Worm (Caenorhabditis elegans): Measurements from ENCODE around the gene K08D8.6.
A peak's percentile ranks its signal among the peaks of the same experiment; 100 is the strongest.

Gene K08D8.6

DNA sequence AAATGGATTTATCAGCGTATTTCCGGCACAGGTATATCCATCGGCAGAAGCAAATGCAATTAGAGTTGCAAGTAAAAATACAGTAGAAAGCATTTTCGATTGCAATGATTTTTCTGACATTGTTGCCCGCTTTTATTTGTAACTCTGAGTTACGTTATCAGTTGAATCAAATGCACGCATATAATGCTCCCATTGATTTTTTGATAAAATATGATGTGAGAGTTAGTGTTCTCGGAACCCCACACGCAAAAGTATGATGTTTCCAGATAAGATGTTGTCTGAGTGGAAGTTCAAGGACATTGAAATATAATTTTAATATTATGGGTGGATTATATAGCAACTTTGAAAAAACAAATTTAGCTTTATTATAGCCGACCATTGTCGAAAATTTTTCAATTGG is 21.7 kb upstream of the K08D8.6 start, which contains the start of gene K08D8.5:
Gene K08D8.5, minus strand, starts transcription at position 140 of the 400 bp plus-strand sequence.
- TF ChIP-seq jun-1 (tag; optimal IDR thresholded peaks at IDR 0.05) (no peak), pag-3 (tag; optimal IDR thresholded peaks at IDR 0.05; ENCODE audit: borderline replicate concordance, insufficient read depth) (no peak), elt-2 (tag; optimal IDR thresholded peaks at IDR 0.05) (peak; percentile 84)

DNA sequence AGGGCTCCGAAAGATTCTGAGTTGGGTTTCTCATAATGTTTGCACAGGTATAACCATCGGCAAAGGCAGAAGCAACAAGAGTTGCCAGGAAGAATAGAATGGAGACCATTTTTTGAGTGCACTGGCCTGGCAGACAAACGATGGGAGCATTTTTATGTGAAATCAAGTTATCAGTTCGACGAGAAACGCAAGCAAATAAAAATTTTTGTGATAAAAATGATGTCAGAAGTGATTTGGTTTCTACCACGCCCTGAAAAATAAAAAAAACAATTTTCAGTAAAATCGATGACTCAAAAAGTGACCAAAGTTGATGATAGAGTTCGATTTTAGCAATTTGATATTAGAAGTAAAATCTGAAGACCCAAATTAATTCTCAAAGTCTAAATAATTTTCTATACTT is 19.6 kb upstream of the K08D8.6 start, which contains the start of gene K08D8.4:
Gene K08D8.4, minus strand, starts transcription at position 128 of the 400 bp plus-strand sequence.
- no peak for TF ChIP-seq fkh-8 (tag; optimal IDR thresholded peaks at IDR 0.05)
- peak; percentile 58 for TF ChIP-seq elt-2 (tag; optimal IDR thresholded peaks at IDR 0.05)

DNA sequence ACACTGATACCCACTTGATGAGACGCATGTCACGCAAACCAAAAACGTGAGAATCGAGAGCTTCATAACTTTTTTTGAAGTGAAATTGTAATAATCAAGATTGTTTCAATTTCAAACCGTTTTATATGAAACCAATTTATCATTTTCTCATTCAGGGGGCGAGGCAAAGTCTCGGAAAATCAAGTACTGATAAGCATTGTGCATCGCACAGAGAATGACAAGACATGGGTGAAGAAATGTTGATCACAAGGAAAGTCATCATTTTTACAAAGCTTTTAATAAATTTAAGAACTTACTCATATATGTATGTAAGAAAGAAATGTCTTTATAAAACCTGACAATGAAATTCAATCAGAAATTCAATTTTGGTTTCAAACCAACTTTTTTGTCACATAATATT is 16.2 kb upstream of the K08D8.6 start, which contains the start of gene K08D8.3:
Gene K08D8.3, minus strand, starts transcription at position 131 of the 400 bp plus-strand sequence.
- TF ChIP-seq nhr-20 (tag; optimal IDR thresholded peaks at IDR 0.05) = peak; percentile 11
- TF ChIP-seq elt-2 (tag; optimal IDR thresholded peaks at IDR 0.05) = peak; percentile 86
- TF ChIP-seq egl-13 (tag; optimal IDR thresholded peaks at IDR 0.05) = no peak
- peak in 1 of 2 experiments; percentile 16 for TF ChIP-seq lin-35 (GFP tag; optimal IDR thresholded peaks at IDR 0.05)

- TF ChIP-seq ceh-8 (GFP tag; optimal IDR thresholded peaks at IDR 0.05) (no peak), rnt-1 (tag; optimal IDR thresholded peaks at IDR 0.05) (no peak), ets-5 (GFP tag; IDR thresholded peaks at IDR 0.05) (no peak), dpl-1 (GFP tag; optimal IDR thresholded peaks at IDR 0.05) (no peak), ama-1 (optimal IDR thresholded peaks at IDR 0.05) (no peak), ceh-88 (GFP tag; IDR thresholded peaks at IDR 0.05) (no peak), tlp-1 (tag; optimal IDR thresholded peaks at IDR 0.05) (no peak), snu-23 (GFP tag; optimal IDR thresholded peaks at IDR 0.05) (no peak), lin-14 (GFP tag; optimal IDR thresholded peaks at IDR 0.05) (no peak), lin-15B (tag; optimal IDR thresholded peaks at IDR 0.05) (no peak), lsy-2 (tag; optimal IDR thresholded peaks at IDR 0.05) (no peak), sox-4 (tag; optimal IDR thresholded peaks at IDR 0.05) (no peak)
Measured at ce11 chrIV:12903687-12904086, 13.4 kb upstream of the K08D8.6 start.

ce11 chrIV:12902430-12903110 is 12.3 kb upstream of the K08D8.6 start, which contains the start of gene K08D8.2:
TSS of gene K08D8.2 (plus strand) at chrIV:12903060.
- TF ChIP-seq elt-2 (tag; optimal IDR thresholded peaks at IDR 0.05) (peak; percentile 49), ceh-90 (tag; optimal IDR thresholded peaks at IDR 0.05) (no peak), alr-1 (tag; optimal IDR thresholded peaks at IDR 0.05; ENCODE audit: borderline replicate concordance) (no peak)

- peak in 1 of 2 experiments; percentile 15 for TF ChIP-seq lin-35 (GFP tag; optimal IDR thresholded peaks at IDR 0.05)
- no peak for TF ChIP-seq unc-62 (GFP tag; optimal IDR thresholded peaks at IDR 0.05)
- TF ChIP-seq blmp-1 (tag; optimal IDR thresholded peaks at IDR 0.05) = no peak
- TF ChIP-seq xbp-1 (tag; optimal IDR thresholded peaks at IDR 0.05) = no peak
- no peak for TF ChIP-seq sox-4 (tag; optimal IDR thresholded peaks at IDR 0.05)
- TF ChIP-seq elt-2 (tag; optimal IDR thresholded peaks at IDR 0.05) = peak; percentile 83
- TF ChIP-seq nhr-19 (GFP tag; conservative IDR thresholded peaks at IDR 0.05) = no peak
- no peak for TF ChIP-seq efl-1 (optimal IDR thresholded peaks at IDR 0.05)
- no peak for TF ChIP-seq efl-1 (GFP tag; optimal IDR thresholded peaks at IDR 0.05 in 1 of 2)
- no peak for TF ChIP-seq ces-1 (GFP tag; optimal IDR thresholded peaks at IDR 0.05)
- TF ChIP-seq ceh-63 (GFP tag; optimal IDR thresholded peaks at IDR 0.05) = no peak
Measured at ce11 chrIV:12901602-12902001, 11.3 kb upstream of the K08D8.6 start.

DNA sequence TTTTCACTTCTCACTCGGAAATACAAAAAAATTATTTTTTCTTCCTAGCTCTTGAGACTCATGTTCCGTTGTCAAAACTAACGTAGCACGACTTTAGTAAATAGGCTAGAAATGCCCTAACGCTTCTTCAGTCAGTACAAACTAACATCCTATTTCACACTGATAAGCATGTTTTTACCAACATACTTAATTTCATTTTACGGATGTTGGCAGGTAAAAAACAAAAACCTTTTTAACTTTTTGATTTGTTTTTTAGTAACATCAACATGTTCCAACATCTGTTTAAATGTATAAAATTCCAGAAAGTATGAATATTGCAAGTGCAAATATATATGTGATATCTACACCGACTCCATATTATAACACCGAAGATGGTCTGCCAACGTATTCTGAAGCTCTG is 10.0 kb upstream of the K08D8.6 start, which contains the start of gene K08D8.10:
Gene K08D8.10, plus strand, starts transcription at position 301 of the 400 bp plus-strand sequence.
- no peak for TF ChIP-seq alr-1 (tag; optimal IDR thresholded peaks at IDR 0.05; ENCODE audit: borderline replicate concordance)
- TF ChIP-seq efl-3 (GFP tag; optimal IDR thresholded peaks at IDR 0.05) = no peak
- no peak for TF ChIP-seq aha-1 (tag; optimal IDR thresholded peaks at IDR 0.05)
- TF ChIP-seq F16B12.6 (tag; optimal IDR thresholded peaks at IDR 0.05) = no peak
- no peak for TF ChIP-seq dsc-1 (tag; optimal IDR thresholded peaks at IDR 0.05)
- no peak for TF ChIP-seq vab-15 (tag; optimal IDR thresholded peaks at IDR 0.05)
- no peak for TF ChIP-seq tlp-1 (tag; optimal IDR thresholded peaks at IDR 0.05)
- no peak for TF ChIP-seq ceh-63 (GFP tag; optimal IDR thresholded peaks at IDR 0.05)
- no peak for TF ChIP-seq sup-37 (GFP tag; optimal IDR thresholded peaks at IDR 0.05)
- no peak for TF ChIP-seq hpl-2 (GFP tag; optimal IDR thresholded peaks at IDR 0.05)

Measured in whole organism, L1 larva.